Fruit fly (Drosophila melanogaster) whole organism, embryonic: Measurements from ENCODE around the gene p115.

Source experiments
- B-H1 ChIP-seq: fragments of 200-800 bp; sonication (Bioruptor generic); IDR thresholded peaks from 3 replicates; pipeline ENCODE4 v1.3.6; 2022; ENCODE audit warnings: missing biosample characterization, missing genetic modification characterization
- CG10462 ChIP-seq: fragments of 200-800 bp; sonication (Bioruptor generic); optimal IDR thresholded peaks from 2 replicates; lab custom pipeline; 2016; ENCODE audit warnings: missing biosample characterization, missing genetic modification characterization
- CG11696 ChIP-seq: fragments of 200-800 bp; sonication (Bioruptor generic); IDR thresholded peaks from 2 replicates; pipeline ENCODE4 v1.3.6; 2022; ENCODE audit warnings: missing biosample characterization, missing genetic modification characterization
- CG14014 ChIP-seq: fragments of 200-800 bp; sonication (Bioruptor generic); IDR thresholded peaks from 2 replicates; pipeline ENCODE4 v1.3.6; 2022; ENCODE audit warnings: missing biosample characterization, missing genetic modification characterization
- CG15514 ChIP-seq: fragments of 200-800 bp; sonication (Bioruptor generic); optimal IDR thresholded peaks from 3 replicates; lab custom pipeline; 2017; ENCODE audit warnings: missing biosample characterization, missing genetic modification characterization, mild to moderate bottlenecking, moderate library complexity, missing genetic modification reagents
- CG16813 ChIP-seq: fragments of 200-800 bp; sonication (Bioruptor generic); IDR thresholded peaks from 3 replicates; pipeline ENCODE4 v1.3.6; 2022; ENCODE audit warnings: missing biosample characterization, missing genetic modification characterization; ENCODE audit not compliant: partially characterized antibody
- CG17912 ChIP-seq: fragments of 200-800 bp; sonication (Bioruptor generic); optimal IDR thresholded peaks from 2 replicates; lab custom pipeline; 2018; ENCODE audit warnings: missing biosample characterization, mild to moderate bottlenecking, missing genetic modification characterization
- CG18764 ChIP-seq: fragments of 200-800 bp; sonication (Bioruptor generic); optimal IDR thresholded peaks from 3 replicates; lab custom pipeline; 2016; ENCODE audit warnings: missing biosample characterization, missing genetic modification characterization
- CG2889 ChIP-seq: fragments of 200-800 bp; sonication (Bioruptor generic); IDR thresholded peaks from 3 replicates; pipeline ENCODE4 v1.3.6; 2022; ENCODE audit warnings: missing biosample characterization, missing genetic modification characterization
- CG31441 ChIP-seq: fragments of 200-800 bp; sonication (Bioruptor generic); IDR thresholded peaks from 2 replicates; pipeline ENCODE4 v1.3.6; 2022; ENCODE audit warnings: missing biosample characterization, missing genetic modification characterization
- CG33213 ChIP-seq: fragments of 200-800 bp; sonication (Bioruptor generic); optimal IDR thresholded peaks from 3 replicates; lab custom pipeline; 2016; ENCODE audit warnings: missing biosample characterization, missing genetic modification characterization
- CG33557 ChIP-seq: fragments of 200-800 bp; sonication (Bioruptor generic); optimal IDR thresholded peaks from 2 replicates; lab custom pipeline; 2019; ENCODE audit warnings: missing biosample characterization, mild to moderate bottlenecking, missing genetic modification characterization, moderate library complexity
- CG3407 ChIP-seq: fragments of 200-800 bp; sonication (Bioruptor generic); optimal IDR thresholded peaks from 2 replicates; lab custom pipeline; 2018; ENCODE audit warnings: missing biosample characterization, mild to moderate bottlenecking, missing genetic modification characterization
- CG6272 ChIP-seq: fragments of 200-800 bp; sonication (Bioruptor generic); IDR thresholded peaks from 2 replicates; pipeline ENCODE4 v1.3.6; 2022; ENCODE audit warnings: missing biosample characterization, missing genetic modification characterization
- CG9437 ChIP-seq: fragments of 200-800 bp; sonication (Bioruptor generic); optimal IDR thresholded peaks from 2 replicates; lab custom pipeline; 2018; ENCODE audit warnings: missing biosample characterization, mild to moderate bottlenecking, missing genetic modification characterization
- CG9727 ChIP-seq: fragments of 200-800 bp; sonication (Bioruptor generic); optimal IDR thresholded peaks from 3 replicates; lab custom pipeline; 2017; ENCODE audit warnings: missing biosample characterization, mild to moderate bottlenecking, missing genetic modification characterization
- CG9797 ChIP-seq: fragments of 200-800 bp; sonication (Bioruptor generic); optimal IDR thresholded peaks from 3 replicates; lab custom pipeline; 2018; ENCODE audit warnings: missing biosample characterization, mild to moderate bottlenecking, missing genetic modification characterization
- CHES-1-like ChIP-seq: fragments of 200-800 bp; sonication (Bioruptor generic); optimal IDR thresholded peaks from 2 replicates; lab custom pipeline; 2016; ENCODE audit warnings: missing biosample characterization, missing genetic modification characterization
- CrebB ChIP-seq: fragments of 200-800 bp; sonication (Bioruptor generic); optimal IDR thresholded peaks from 3 replicates; lab custom pipeline; 2018; ENCODE audit warnings: missing biosample characterization, mild to moderate bottlenecking, missing genetic modification characterization
- Doc3 ChIP-seq: fragments of 200-800 bp; sonication (Bioruptor generic); IDR thresholded peaks from 3 replicates; pipeline ENCODE4 v1.3.6; 2022; ENCODE audit warnings: missing biosample characterization, missing genetic modification characterization; ENCODE audit not compliant: partially characterized antibody
- Fer1 ChIP-seq: fragments of 200-800 bp; sonication (Bioruptor generic); optimal IDR thresholded peaks from 2 replicates; lab custom pipeline; 2017; ENCODE audit warnings: missing biosample characterization, mild to moderate bottlenecking, missing genetic modification characterization
- HLH54F ChIP-seq: fragments of 200-800 bp; sonication (Bioruptor generic); optimal IDR thresholded peaks from 3 replicates; lab custom pipeline; 2016; ENCODE audit warnings: missing biosample characterization, missing genetic modification characterization
- Hand ChIP-seq: fragments of 200-800 bp; sonication (Bioruptor generic); optimal IDR thresholded peaks from 2 replicates; lab custom pipeline; 2017; ENCODE audit warnings: mild to moderate bottlenecking, missing biosample characterization, missing genetic modification reagents, missing genetic modification characterization
- Hmx ChIP-seq: fragments of 200-800 bp; sonication (Bioruptor generic); optimal IDR thresholded peaks from 2 replicates; lab custom pipeline; 2016; ENCODE audit warnings: missing biosample characterization, missing genetic modification characterization
- Lhr ChIP-seq: fragments of 200-800 bp; sonication (Bioruptor generic); optimal IDR thresholded peaks from 3 replicates; lab custom pipeline; 2017; ENCODE audit warnings: mild to moderate bottlenecking, missing biosample characterization, missing genetic modification reagents, missing genetic modification characterization
- MESR4 ChIP-seq: fragments of 200-800 bp; sonication (Bioruptor generic); optimal IDR thresholded peaks from 2 replicates; lab custom pipeline; 2018; ENCODE audit warnings: missing biosample characterization, mild to moderate bottlenecking, missing genetic modification characterization, moderate library complexity
- Max ChIP-seq: fragments of 200-800 bp; sonication (Bioruptor generic); optimal IDR thresholded peaks from 2 replicates; lab custom pipeline; 2016; ENCODE audit warnings: missing biosample characterization, mild to moderate bottlenecking, missing genetic modification characterization
- Med ChIP-seq: fragments of 200-800 bp; sonication (Bioruptor generic); peaks from one replicate; lab custom pipeline; 2016; ENCODE audit warnings: missing biosample characterization, missing genetic modification characterization, mild to moderate bottlenecking, inconsistent platforms, moderate library complexity
- Mes4 ChIP-seq: fragments of 200-800 bp; sonication (Bioruptor generic); optimal IDR thresholded peaks from 2 replicates; lab custom pipeline; 2016; ENCODE audit warnings: missing biosample characterization, missing genetic modification characterization
- Neu2 ChIP-seq: fragments of 200-800 bp; sonication (Bioruptor generic); optimal IDR thresholded peaks from 3 replicates; lab custom pipeline; 2016; ENCODE audit warnings: missing biosample characterization, missing genetic modification characterization, borderline replicate concordance
- Six4 ChIP-seq: fragments of 200-800 bp; sonication (Bioruptor generic); optimal IDR thresholded peaks from 2 replicates; lab custom pipeline; 2016; ENCODE audit warnings: missing biosample characterization, missing genetic modification characterization
- az2 ChIP-seq: fragments of 200-800 bp; sonication (Bioruptor generic); optimal IDR thresholded peaks from 3 replicates; lab custom pipeline; 2016; ENCODE audit warnings: missing biosample characterization, missing genetic modification characterization
- bcd ChIP-seq: fragments of 200-800 bp; sonication (Bioruptor generic); optimal IDR thresholded peaks from 2 replicates; lab custom pipeline; 2017; ENCODE audit warnings: missing biosample characterization, mild to moderate bottlenecking, missing genetic modification characterization
- chn ChIP-seq: fragments of 200-800 bp; sonication (Bioruptor generic); optimal IDR thresholded peaks from 2 replicates; lab custom pipeline; 2016; ENCODE audit warnings: missing biosample characterization, missing genetic modification characterization
- da ChIP-seq: fragments of 200-800 bp; sonication (Bioruptor generic); optimal IDR thresholded peaks from 2 replicates; lab custom pipeline; 2016; ENCODE audit warnings: missing biosample characterization, missing genetic modification characterization
- dmrt99B ChIP-seq: fragments of 200-800 bp; sonication (Bioruptor generic); optimal IDR thresholded peaks from 2 replicates; lab custom pipeline; 2018; ENCODE audit warnings: missing biosample characterization, mild to moderate bottlenecking, missing genetic modification characterization, moderate library complexity
- fd102C ChIP-seq: fragments of 200-800 bp; sonication (Bioruptor generic); optimal IDR thresholded peaks from 2 replicates; lab custom pipeline; 2018; ENCODE audit warnings: missing biosample characterization, mild to moderate bottlenecking, missing genetic modification characterization, moderate library complexity
- gcm ChIP-seq: fragments of 200-800 bp; sonication (Bioruptor generic); optimal IDR thresholded peaks from 2 replicates; lab custom pipeline; 2019; ENCODE audit warnings: missing biosample characterization, mild to moderate bottlenecking, missing genetic modification characterization, moderate library complexity
- inv ChIP-seq: fragments of 200-800 bp; sonication (Bioruptor generic); IDR thresholded peaks from 2 replicates; pipeline ENCODE4 v1.3.6; 2022; ENCODE audit warnings: missing biosample characterization, missing genetic modification characterization; ENCODE audit not compliant: partially characterized antibody
- lbe ChIP-seq: fragments of 200-800 bp; sonication (Bioruptor generic); optimal IDR thresholded peaks from 2 replicates; lab custom pipeline; 2016; ENCODE audit warnings: missing biosample characterization, mild to moderate bottlenecking, missing genetic modification characterization
- mld ChIP-seq: fragments of 200-800 bp; sonication (Bioruptor generic); IDR thresholded peaks from 3 replicates; pipeline ENCODE4 v1.3.6; 2022; ENCODE audit warnings: missing biosample characterization, missing genetic modification characterization; ENCODE audit not compliant: partially characterized antibody
- oc ChIP-seq: fragments of 200-800 bp; sonication (Bioruptor generic); optimal IDR thresholded peaks from 2 replicates; lab custom pipeline; 2018; ENCODE audit warnings: missing biosample characterization, mild to moderate bottlenecking, missing genetic modification characterization, moderate library complexity
- ranshi ChIP-seq: fragments of 200-800 bp; sonication (Bioruptor generic); IDR thresholded peaks from 2 replicates; pipeline ENCODE4 v1.3.6; 2022; ENCODE audit warnings: missing biosample characterization, missing genetic modification characterization
- sd ChIP-seq: fragments of 200-800 bp; sonication (Bioruptor generic); optimal IDR thresholded peaks from 3 replicates; lab custom pipeline; 2018; ENCODE audit warnings: missing biosample characterization, mild to moderate bottlenecking, missing genetic modification characterization, moderate library complexity
- slbo ChIP-seq: fragments of 200-800 bp; sonication (Bioruptor generic); IDR thresholded peaks from 2 replicates; pipeline ENCODE4 v1.3.6; 2022; ENCODE audit warnings: missing biosample characterization, missing genetic modification characterization
- tll ChIP-seq, 2 experiments: fragments of 200-800 bp in 1 of 2; fragments of >200 bp in 1 of 2; sonication (Bioruptor generic) in 1 of 2; optimal IDR thresholded peaks; 2 replicates each; lab custom pipeline; 2017 to 2019; ENCODE audit warnings: missing biosample characterization in 2 of 2, missing genetic modification characterization in 2 of 2, mild to moderate bottlenecking in 1 of 2, moderate library complexity in 1 of 2
- wdn ChIP-seq: fragments of 200-800 bp; sonication (Bioruptor generic); IDR thresholded peaks from 2 replicates; pipeline ENCODE4 v1.3.6; 2022; ENCODE audit warnings: missing biosample characterization, missing genetic modification characterization

p115 gene

DNA sequence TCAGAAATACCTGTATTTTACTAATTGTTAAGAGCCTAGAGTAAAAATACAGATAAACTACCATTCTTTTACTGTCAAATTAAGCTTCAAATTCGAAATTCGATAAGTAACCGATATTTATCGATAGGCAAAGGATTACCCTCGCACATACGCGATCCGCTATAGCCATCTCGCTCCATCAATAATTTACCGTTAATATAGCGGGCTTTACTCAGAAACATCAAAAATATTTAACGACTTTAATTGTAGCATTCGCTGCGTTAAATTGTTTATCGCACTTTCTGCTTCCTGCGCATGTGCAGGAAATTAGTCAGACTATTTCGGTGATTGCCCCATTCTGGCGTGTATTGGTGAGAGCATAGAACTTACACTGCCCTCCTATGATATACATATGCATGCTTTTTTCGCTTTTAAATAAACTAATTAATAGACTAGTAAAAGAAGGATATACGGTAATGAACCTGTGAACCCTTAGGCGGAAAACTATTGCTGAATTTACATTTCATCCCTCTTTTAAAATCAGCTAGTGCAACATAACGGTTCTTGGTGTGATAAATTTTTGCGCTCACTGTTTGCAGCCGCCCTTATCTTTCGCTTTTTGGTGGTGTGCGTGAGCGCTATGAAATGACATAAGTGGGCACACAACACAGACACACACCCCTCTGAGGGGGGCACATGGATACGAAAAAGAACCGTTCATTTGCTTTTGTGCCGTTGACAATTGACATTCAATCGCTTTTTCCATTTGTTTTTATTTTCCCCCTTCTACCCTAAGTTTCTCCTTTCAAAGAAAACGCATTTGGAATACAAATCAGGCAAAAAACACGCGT is 14.6 kb downstream of the p115 start, which contains the start of the genes dpr14 and spidey (continued):
- TF ChIP-seq CG14014 (GFP tag; lab: Robert Waterston, UW): peak; percentile 93
- TF ChIP-seq inv (GFP tag; lab: Robert Waterston, UW): 0 out of 2 replicates have a peak, but pooled peaks have one; percentile 21
- peak; percentile 65 for TF ChIP-seq Hmx (GFP tag; lab: Kevin White, UChicago)
- no peak for TF ChIP-seq tll (GFP tag; optimal IDR thresholded peaks at IDR 0.05; lab: Kevin White, UChicago)
- peak; percentile 51; the same call in 1 of the 3 replicates for TF ChIP-seq CG16813 (GFP tag; lab: Robert Waterston, UW)
- TF ChIP-seq CG10462: peak; percentile 62
- TF ChIP-seq CG33557 (GFP tag; lab: Kevin White, UChicago): peak; percentile 77
- peak; percentile 57 for TF ChIP-seq Lhr (GFP tag; lab: Kevin White, UChicago)
- peak; percentile 49 for TF ChIP-seq CG17912 (GFP tag; lab: Kevin White, UChicago)
- TF ChIP-seq HLH54F: peak; percentile 92
- peak; percentile 86 for TF ChIP-seq wdn (GFP tag; lab: Robert Waterston, UW)
- peak; percentile 80 for TF ChIP-seq sd (tag; lab: Kevin White, UChicago)
- TF ChIP-seq dmrt99B: peak; percentile 94
- TF ChIP-seq slbo (GFP tag; lab: Robert Waterston, UW): peak; percentile 94
- peak; percentile 80 for TF ChIP-seq CG11696
- TF ChIP-seq ranshi (GFP tag; lab: Robert Waterston, UW): peak; percentile 88
- TF ChIP-seq da: peak; percentile 63
- TF ChIP-seq oc: peak; percentile 86
- peak; percentile 74 for TF ChIP-seq CG3407
- TF ChIP-seq B-H1 (GFP tag; lab: Robert Waterston, UW): peak; percentile 85
- peak; percentile 86 for TF ChIP-seq az2 (GFP tag; lab: Kevin White, UChicago)
- peak; percentile 22 for TF ChIP-seq CG9797 (GFP tag; lab: Kevin White, UChicago)
- peak; percentile 93 for TF ChIP-seq gcm (GFP tag; lab: Kevin White, UChicago)
- peak; percentile 80 for TF ChIP-seq chn
- TF ChIP-seq MESR4 (GFP tag; lab: Kevin White, UChicago): peak; percentile 70
- peak; percentile 71 for TF ChIP-seq lbe (GFP tag; lab: Kevin White, UChicago)
- peak; percentile 91 for TF ChIP-seq bcd
- TF ChIP-seq Max: peak; percentile 84
- TF ChIP-seq fd102C (GFP tag; lab: Kevin White, UChicago): peak; percentile 37
- peak; percentile 95 for TF ChIP-seq Fer1 (GFP tag; lab: Kevin White, UChicago)
- TF ChIP-seq mld (GFP tag; lab: Robert Waterston, UW): no peak
- TF ChIP-seq Six4 (GFP tag; lab: Kevin White, UChicago): peak; percentile 78
- TF ChIP-seq Neu2 (GFP tag; lab: Kevin White, UChicago): peak; percentile 13
- TF ChIP-seq CG18764 (GFP tag; lab: Kevin White, UChicago): peak; percentile 77
- peak; percentile 80 for TF ChIP-seq CG33213
- TF ChIP-seq CHES-1-like (GFP tag; lab: Kevin White, UChicago): peak; percentile 89
- peak; percentile 98 for TF ChIP-seq Med
- peak; percentile 87 for TF ChIP-seq CrebB
- TF ChIP-seq Hand (GFP tag; lab: Kevin White, UChicago): peak; percentile 88
- TF ChIP-seq CG9437 (GFP tag; lab: Kevin White, UChicago): peak; percentile 76
- TF ChIP-seq CG2889 (GFP tag; lab: Robert Waterston, UW): peak; percentile 85
- 0 out of 3 replicates have a peak, but pooled peaks have one; percentile 15 for TF ChIP-seq Doc3 (GFP tag; lab: Robert Waterston, UW)
- peak; percentile 79 for TF ChIP-seq Mes4 (GFP tag; lab: Kevin White, UChicago)
- TF ChIP-seq CG9727 (GFP tag; lab: Kevin White, UChicago): peak; percentile 88
- peak; percentile 84 for TF ChIP-seq CG15514 (GFP tag; lab: Kevin White, UChicago)
- TF ChIP-seq CG31441: peak; percentile 88
- TF ChIP-seq CG6272 (GFP tag; lab: Robert Waterston, UW): peak; percentile 79
